Fruit fly (Drosophila melanogaster) whole organism, embryonic: ENCODE results near the gene Mst36Fb.

Experiments used
- Adf1 ChIP-seq: fragments of 200-800 bp; sonication (Bioruptor generic); IDR thresholded peaks from 2 replicates; pipeline ENCODE4 v1.3.6; 2022; ENCODE audit warnings: missing biosample characterization, missing genetic modification characterization
- B-H1 ChIP-seq: fragments of 200-800 bp; sonication (Bioruptor generic); IDR thresholded peaks from 3 replicates; pipeline ENCODE4 v1.3.6; 2022; ENCODE audit warnings: missing biosample characterization, missing genetic modification characterization
- CG11695 ChIP-seq: fragments of 200-800 bp; sonication (Bioruptor generic); IDR thresholded peaks from 3 replicates; pipeline ENCODE4 v1.3.6; 2022; ENCODE audit warnings: missing biosample characterization, missing genetic modification characterization
- CG12071 ChIP-seq: fragments of 200-800 bp; sonication (Bioruptor generic); optimal IDR thresholded peaks from 3 replicates; lab custom pipeline; 2018; ENCODE audit warnings: missing biosample characterization, mild to moderate bottlenecking, missing genetic modification characterization
- CG14014 ChIP-seq: fragments of 200-800 bp; sonication (Bioruptor generic); IDR thresholded peaks from 2 replicates; pipeline ENCODE4 v1.3.6; 2022; ENCODE audit warnings: missing biosample characterization, missing genetic modification characterization
- CG1602 ChIP-seq: fragments of 200-800 bp; sonication (Bioruptor generic); optimal IDR thresholded peaks from 3 replicates; lab custom pipeline; 2016; ENCODE audit warnings: missing biosample characterization, missing genetic modification characterization
- CG17912 ChIP-seq: fragments of 200-800 bp; sonication (Bioruptor generic); optimal IDR thresholded peaks from 2 replicates; lab custom pipeline; 2018; ENCODE audit warnings: missing biosample characterization, mild to moderate bottlenecking, missing genetic modification characterization
- CG2116 ChIP-seq: fragments of 200-800 bp; sonication (Bioruptor generic); optimal IDR thresholded peaks from 3 replicates; lab custom pipeline; 2018; ENCODE audit warnings: missing biosample characterization, mild to moderate bottlenecking, missing genetic modification characterization
- CG2875 ChIP-seq: fragments of 200-800 bp; sonication (Bioruptor generic); optimal IDR thresholded peaks from 2 replicates; lab custom pipeline; 2017; ENCODE audit warnings: missing biosample characterization, mild to moderate bottlenecking, missing genetic modification characterization, missing genetic modification reagents
- CG32772 ChIP-seq: fragments of 200-800 bp; sonication (Bioruptor generic); IDR thresholded peaks from 2 replicates; pipeline ENCODE4 v1.3.6; 2022; ENCODE audit warnings: missing biosample characterization, missing genetic modification characterization
- CG3726 ChIP-seq: fragments of 200-800 bp; sonication (Bioruptor generic); IDR thresholded peaks from 3 replicates; pipeline ENCODE4, ENCODE4 v1.3.6; 2022; ENCODE audit warnings: missing biosample characterization, missing genetic modification characterization
- CG7786 ChIP-seq: fragments of 200-800 bp; sonication (Bioruptor generic); optimal IDR thresholded peaks from 2 replicates; lab custom pipeline; 2016; ENCODE audit warnings: missing biosample characterization, missing genetic modification characterization
- CG7963 ChIP-seq: fragments of 200-800 bp; sonication (Bioruptor generic); IDR thresholded peaks from 3 replicates; pipeline ENCODE4 v1.3.6; 2022; ENCODE audit warnings: missing biosample characterization, missing genetic modification characterization; ENCODE audit not compliant: partially characterized antibody
- CG8765 ChIP-seq: fragments of 200-800 bp; sonication (Bioruptor generic); IDR thresholded peaks from 2 replicates; pipeline ENCODE4 v1.3.6; 2022; ENCODE audit warnings: missing biosample characterization, missing genetic modification characterization
- CG9876 ChIP-seq: fragments of 200-800 bp; sonication (Bioruptor generic); optimal IDR thresholded peaks from 2 replicates; lab custom pipeline; 2016; ENCODE audit warnings: missing biosample characterization, missing genetic modification characterization
- Dek ChIP-seq: fragments of 200-800 bp; sonication (Bioruptor generic); optimal IDR thresholded peaks from 3 replicates; lab custom pipeline; 2019; ENCODE audit warnings: missing biosample characterization, mild to moderate bottlenecking, missing genetic modification characterization, moderate library complexity
- Dip2 ChIP-seq: fragments of 200-800 bp; sonication (Bioruptor generic); IDR thresholded peaks from 2 replicates; pipeline ENCODE4 v1.3.6; 2022; ENCODE audit warnings: missing biosample characterization, missing genetic modification characterization
- Dip3 ChIP-seq: fragments of 200-800 bp; sonication (Bioruptor generic); optimal IDR thresholded peaks from 3 replicates; lab custom pipeline; 2016; ENCODE audit warnings: missing biosample characterization, missing genetic modification characterization
- Dll ChIP-seq: fragments of 200-800 bp; sonication (Bioruptor generic); IDR thresholded peaks from 4 replicates; pipeline ENCODE4 v1.3.6; 2022; ENCODE audit warnings: missing biosample characterization, missing genetic modification characterization; ENCODE audit not compliant: partially characterized antibody
- E2f2 ChIP-seq: fragments of 200-800 bp; sonication (Bioruptor generic); IDR thresholded peaks from 2 replicates; pipeline ENCODE4 v1.3.6; 2022; ENCODE audit warnings: missing biosample characterization, missing genetic modification characterization
- Ets97D ChIP-seq: fragments of 200-800 bp; sonication (Bioruptor generic); optimal IDR thresholded peaks from 3 replicates; lab custom pipeline; 2016; ENCODE audit warnings: missing biosample characterization, missing genetic modification characterization
- Hr51 ChIP-seq, 2 experiments: fragments of 200-800 bp; sonication (Bioruptor generic); optimal IDR thresholded peaks; 2 replicates in 1 of 2; 3 replicates in 1 of 2; lab custom pipeline; 2016 to 2018; ENCODE audit warnings: missing biosample characterization in 2 of 2, missing genetic modification characterization in 2 of 2, mild to moderate bottlenecking in 1 of 2, moderate library complexity in 1 of 2
- Jarid2 ChIP-seq: fragments of 200-800 bp; sonication (Bioruptor generic); optimal IDR thresholded peaks from 3 replicates; lab custom pipeline; 2017; ENCODE audit warnings: mild to moderate bottlenecking, missing biosample characterization, missing genetic modification reagents, missing genetic modification characterization
- Kr ChIP-seq: fragments of 200-800 bp; sonication (Bioruptor generic); optimal IDR thresholded peaks from 2 replicates; lab custom pipeline; 2017; ENCODE audit warnings: missing biosample characterization, mild to moderate bottlenecking, missing genetic modification characterization
- Mes4 ChIP-seq: fragments of 200-800 bp; sonication (Bioruptor generic); optimal IDR thresholded peaks from 2 replicates; lab custom pipeline; 2016; ENCODE audit warnings: missing biosample characterization, missing genetic modification characterization
- Nf-YC ChIP-seq: fragments of 200-800 bp; optimal IDR thresholded peaks from 3 replicates; lab custom pipeline; 2019; ENCODE audit warnings: missing biosample characterization, mild to moderate bottlenecking, missing genetic modification characterization, moderate library complexity
- Ptx1 ChIP-seq: fragments of 200-800 bp; sonication (Bioruptor generic); IDR thresholded peaks from 2 replicates; pipeline ENCODE4 v1.3.6; 2022; ENCODE audit warnings: missing biosample characterization, missing genetic modification characterization
- Sox100B ChIP-seq: fragments of 200-800 bp; sonication (Bioruptor generic); optimal IDR thresholded peaks from 3 replicates; lab custom pipeline; 2018; ENCODE audit warnings: missing biosample characterization, mild to moderate bottlenecking, missing genetic modification characterization
- Sox102F ChIP-seq: fragments of 200-800 bp; sonication (Bioruptor generic); optimal IDR thresholded peaks from 2 replicates; lab custom pipeline; 2018; ENCODE audit warnings: missing biosample characterization, mild to moderate bottlenecking, missing genetic modification characterization, moderate library complexity
- bcd ChIP-seq: fragments of 200-800 bp; sonication (Bioruptor generic); optimal IDR thresholded peaks from 2 replicates; lab custom pipeline; 2017; ENCODE audit warnings: missing biosample characterization, mild to moderate bottlenecking, missing genetic modification characterization
- bigmax ChIP-seq: fragments of 200-800 bp; sonication (Bioruptor generic); optimal IDR thresholded peaks from 2 replicates; lab custom pipeline; 2018; ENCODE audit warnings: missing biosample characterization, mild to moderate bottlenecking, missing genetic modification characterization
- crc ChIP-seq: fragments of 200-800 bp; sonication (Bioruptor generic); optimal IDR thresholded peaks from 2 replicates; lab custom pipeline; 2016; ENCODE audit warnings: missing biosample characterization, missing genetic modification characterization
- gsb ChIP-seq: fragments of 200-800 bp; sonication (Bioruptor generic); IDR thresholded peaks from 2 replicates; pipeline ENCODE4 v1.3.6; 2022; ENCODE audit warnings: missing biosample characterization, missing genetic modification characterization
- inv ChIP-seq: fragments of 200-800 bp; sonication (Bioruptor generic); IDR thresholded peaks from 2 replicates; pipeline ENCODE4 v1.3.6; 2022; ENCODE audit warnings: missing biosample characterization, missing genetic modification characterization; ENCODE audit not compliant: partially characterized antibody
- jigr1 ChIP-seq: fragments of 200-800 bp; sonication (Bioruptor generic); IDR thresholded peaks from 3 replicates; pipeline ENCODE4 v1.3.6; 2022; ENCODE audit warnings: missing biosample characterization, missing genetic modification characterization
- lov ChIP-seq, 2 experiments: fragments of 200-800 bp in 1 of 2; fragments of >200 bp in 1 of 2; sonication (Bioruptor generic) in 1 of 2; IDR thresholded peaks in 1 of 2; optimal IDR thresholded peaks in 1 of 2; 2 replicates in 1 of 2; 3 replicates in 1 of 2; pipeline versions ENCODE4 v1.3.6 to Lab custom; 2017 to 2022; ENCODE audit warnings: missing biosample characterization in 1 of 2, missing genetic modification characterization in 1 of 2
- odd ChIP-seq: fragments of 200-800 bp; sonication (Bioruptor generic); optimal IDR thresholded peaks from 2 replicates; lab custom pipeline; 2017; ENCODE audit warnings: missing biosample characterization, mild to moderate bottlenecking, missing genetic modification characterization
- onecut ChIP-seq: fragments of 200-800 bp; sonication (Bioruptor generic); IDR thresholded peaks from 2 replicates; pipeline ENCODE4 v1.3.6; 2022; ENCODE audit warnings: missing biosample characterization, missing genetic modification characterization
- otp ChIP-seq: fragments of 200-800 bp; sonication (Bioruptor generic); IDR thresholded peaks from 3 replicates; pipeline ENCODE4, ENCODE4 v1.3.6; 2022; ENCODE audit warnings: missing biosample characterization, missing genetic modification characterization
- pita ChIP-seq: fragments of 200-800 bp; sonication (Bioruptor generic); optimal IDR thresholded peaks from 2 replicates; lab custom pipeline; 2017; ENCODE audit warnings: missing biosample characterization, mild to moderate bottlenecking, missing genetic modification characterization
- row ChIP-seq: fragments of 200-800 bp; sonication (Bioruptor generic); IDR thresholded peaks from 3 replicates; pipeline ENCODE4 v1.3.6; 2022; ENCODE audit warnings: missing biosample characterization, missing genetic modification characterization
- salm ChIP-seq: fragments of 200-800 bp; sonication (Bioruptor generic); optimal IDR thresholded peaks from 2 replicates; lab custom pipeline; 2018; ENCODE audit warnings: missing biosample characterization, mild to moderate bottlenecking, missing genetic modification characterization
- scrt ChIP-seq: fragments of 200-800 bp; sonication (Bioruptor generic); optimal IDR thresholded peaks from 2 replicates; lab custom pipeline; 2018; ENCODE audit warnings: missing biosample characterization, mild to moderate bottlenecking, missing genetic modification characterization, moderate library complexity
- shn ChIP-seq: fragments of 200-800 bp; sonication (Bioruptor generic); optimal IDR thresholded peaks from 3 replicates; lab custom pipeline; 2016; ENCODE audit warnings: missing biosample characterization, missing genetic modification characterization
- sisA ChIP-seq: fragments of 200-800 bp; sonication (Bioruptor generic); IDR thresholded peaks from 2 replicates; pipeline ENCODE4 v1.3.6; 2022; ENCODE audit warnings: missing biosample characterization, missing genetic modification characterization
- ttk ChIP-seq: fragments of 200-800 bp; sonication (Bioruptor generic); IDR thresholded peaks from 2 replicates; pipeline ENCODE4 v2.1.2; 2022; ENCODE audit warnings: missing biosample characterization, missing genetic modification characterization
- tx ChIP-seq: fragments of 200-800 bp; sonication (Bioruptor generic); optimal IDR thresholded peaks from 2 replicates; lab custom pipeline; 2016; ENCODE audit warnings: missing biosample characterization, missing genetic modification characterization
- zfh1 ChIP-seq: fragments of 200-800 bp; sonication (Bioruptor generic); IDR thresholded peaks from 3 replicates; pipeline ENCODE4 v1.3.6; 2022; ENCODE audit warnings: missing biosample characterization, missing genetic modification characterization

Mst36Fb gene

dm6 chr2L:18693877-18694723 is 19.2 kb upstream of the Mst36Fb start (continued):
- TF ChIP-seq CG17912 (GFP tag; lab: Kevin White, UChicago) (no peak), Dll (GFP tag; lab: Robert Waterston, UW) (no peak), lov (optimal IDR thresholded peaks at IDR 0.05; lab: Kevin White, UChicago) (no peak), lov (GFP tag; IDR thresholded peaks at IDR 0.05; lab: Robert Waterston, UW) (0 out of 3 replicates have a peak, but pooled peaks have one; percentile 31), Dek (tag; lab: Kevin White, UChicago) (peak; percentile 36), Nf-YC (tag; lab: Kevin White, UChicago) (peak; percentile 44), onecut (GFP tag; lab: Robert Waterston, UW) (peak; percentile 24; the same call in 1 of the 2 replicates), CG3726 (no peak), CG7963 (GFP tag; lab: Robert Waterston, UW) (no peak), CG11695 (GFP tag; lab: Robert Waterston, UW) (peak; percentile 36; the same call in 1 of the 3 replicates), sisA (GFP tag; lab: Robert Waterston, UW) (peak; percentile 54; the same call in 1 of the 2 replicates), CG9876 (peak; percentile 48), tx (peak; percentile 49), Ptx1 (GFP tag; lab: Robert Waterston, UW) (peak; percentile 63), jigr1 (GFP tag; lab: Robert Waterston, UW) (no peak), gsb (GFP tag; lab: Robert Waterston, UW) (0 out of 2 replicates have a peak, but pooled peaks have one; percentile 16), odd (GFP tag; lab: Kevin White, UChicago) (peak; percentile 45), Adf1 (GFP tag; lab: Robert Waterston, UW) (no peak; the same call in 1 of the 2 replicates), Sox100B (GFP tag; lab: Kevin White, UChicago) (peak; percentile 28), CG14014 (GFP tag; lab: Robert Waterston, UW) (peak; percentile 76), Dip2 (GFP tag; lab: Robert Waterston, UW) (no peak), zfh1 (GFP tag; lab: Robert Waterston, UW) (peak; percentile 59; the same call in 1 of the 3 replicates), scrt (GFP tag; lab: Kevin White, UChicago) (peak; percentile 40), crc (GFP tag; lab: Kevin White, UChicago) (peak; percentile 47), Kr (GFP tag; lab: Kevin White, UChicago) (no peak), salm (peak; percentile 3), otp (GFP tag; lab: Robert Waterston, UW) (no peak; the same call in 2 of the 3 replicates), CG2875 (GFP tag; lab: Kevin White, UChicago) (peak; percentile 21), bigmax (GFP tag; lab: Kevin White, UChicago) (no peak), ttk (GFP tag; lab: Robert Waterston, UW) (no peak), shn (GFP tag; lab: Kevin White, UChicago) (peak; percentile 71), CG12071 (GFP tag; lab: Kevin White, UChicago) (peak; percentile 55), CG32772 (GFP tag; lab: Robert Waterston, UW) (peak; percentile 53), Jarid2 (GFP tag; lab: Kevin White, UChicago) (no peak), Dip3 (GFP tag; lab: Kevin White, UChicago) (peak; percentile 61), Ets97D (GFP tag; lab: Kevin White, UChicago) (peak; percentile 57), CG1602 (GFP tag; lab: Kevin White, UChicago) (peak; percentile 39), row (GFP tag; lab: Robert Waterston, UW) (peak; percentile 63), B-H1 (peak; percentile 20), E2f2 (GFP tag; lab: Robert Waterston, UW) (peak; percentile 73; the same call in 1 of the 2 replicates), bcd (GFP tag; lab: Kevin White, UChicago) (peak; percentile 39), Mes4 (GFP tag; lab: Kevin White, UChicago) (peak; percentile 14), CG8765 (GFP tag; lab: Robert Waterston, UW) (no peak), pita (GFP tag; lab: Kevin White, UChicago) (no peak), Hr51 (GFP tag; optimal IDR thresholded peaks at IDR 0.05; lab: Kevin White, UChicago) (peak; percentile 27 to 43), CG7786 (peak; percentile 20), Sox102F (peak; percentile 49), CG2116 (GFP tag; lab: Kevin White, UChicago) (peak; percentile 40), inv (GFP tag; lab: Robert Waterston, UW) (no peak)
